Worm (Caenorhabditis elegans): ENCODE measurements around the gene swsn-7.
A peak's percentile ranks its signal among the peaks of the same experiment; 100 is the strongest.

swsn-7 gene

ce11 chrII:8037863-8038262 lies 10.3 kb upstream of the swsn-7 start, which contains the start of gene C08B11.9:
Gene C08B11.9 (minus strand): TSS chrII:8038169.
- TF ChIP-seq tbp1 (GFP tag; optimal IDR thresholded peaks at IDR 0.05) (no peak), athp-1 (tag; optimal IDR thresholded peaks at IDR 0.05) (no peak), ceh-40 (GFP tag; IDR thresholded peaks at IDR 0.05) (no peak), chd-7 (tag; optimal IDR thresholded peaks at IDR 0.05) (peak; percentile 27), K11D2.4 (GFP tag; IDR thresholded peaks at IDR 0.05) (no peak), tlf-1 (GFP tag; optimal IDR thresholded peaks at IDR 0.05) (peak; percentile 20), lin-35 (GFP tag; optimal IDR thresholded peaks at IDR 0.05) (no peak), F49E8.2 (tag; optimal IDR thresholded peaks at IDR 0.05; ENCODE audit: insufficient read depth) (peak; percentile 38), madf-6 (GFP tag; IDR thresholded peaks at IDR 0.05) (peak; percentile 53), dox-1 (GFP tag; IDR thresholded peaks at IDR 0.05) (no peak), madf-10 (tag; optimal IDR thresholded peaks at IDR 0.05) (no peak)

DNA sequence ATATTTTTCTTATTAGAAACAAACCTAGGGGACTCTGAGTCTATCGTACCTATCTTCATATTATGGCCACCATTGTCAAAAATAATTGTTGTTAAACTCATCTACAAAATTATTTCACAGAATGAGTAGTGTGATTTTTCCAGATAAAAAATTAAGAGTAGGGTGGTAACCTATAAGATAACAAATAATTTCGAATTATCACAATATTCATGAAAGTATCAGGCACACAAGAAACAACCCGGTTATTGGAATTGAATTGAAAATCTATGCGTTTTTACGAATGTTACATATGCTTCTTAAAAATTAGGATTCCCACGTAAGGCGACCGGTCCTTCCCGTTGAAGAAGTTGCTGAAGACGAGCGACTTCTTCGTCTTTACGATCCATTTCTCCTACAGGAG lies 9.7 kb upstream of the swsn-7 start, which contains the start of gene arp-6:
Gene arp-6, minus strand, starts transcription at position 101 of the 400 bp plus-strand sequence.
- TF ChIP-seq F55B11.4 (tag; optimal IDR thresholded peaks at IDR 0.05; ENCODE audit: borderline replicate concordance, insufficient read depth) (no peak), mxl-1 (tag; optimal IDR thresholded peaks at IDR 0.05) (no peak), egrh-3 (GFP tag; IDR thresholded peaks at IDR 0.05) (no peak), die-1 (tag; optimal IDR thresholded peaks at IDR 0.05) (no peak), bed-2 (GFP tag; IDR thresholded peaks at IDR 0.05) (no peak), gei-17 (GFP tag; optimal IDR thresholded peaks at IDR 0.05) (no peak), cebp-1 (GFP tag; IDR thresholded peaks at IDR 0.05) (no peak), cebp-1 (tag; optimal IDR thresholded peaks at IDR 0.05) (no peak), zfh-2 (GFP tag; conservative IDR thresholded peaks at IDR 0.05) (no peak), ZK185.1 (tag; optimal IDR thresholded peaks at IDR 0.05; ENCODE audit: poor library complexity, severe bottlenecking) (no peak), madf-10 (tag; optimal IDR thresholded peaks at IDR 0.05) (no peak), Y53F4B.3 (GFP tag; IDR thresholded peaks at IDR 0.05) (no peak), dpl-1 (GFP tag; optimal IDR thresholded peaks at IDR 0.05) (no peak), T07F8.4 (tag; optimal IDR thresholded peaks at IDR 0.05) (no peak), let-526 (GFP tag; IDR thresholded peaks at IDR 0.05) (no peak), ceh-79 (tag; optimal IDR thresholded peaks at IDR 0.05) (no peak), F10E7.11 (tag; optimal IDR thresholded peaks at IDR 0.05) (no peak)

DNA sequence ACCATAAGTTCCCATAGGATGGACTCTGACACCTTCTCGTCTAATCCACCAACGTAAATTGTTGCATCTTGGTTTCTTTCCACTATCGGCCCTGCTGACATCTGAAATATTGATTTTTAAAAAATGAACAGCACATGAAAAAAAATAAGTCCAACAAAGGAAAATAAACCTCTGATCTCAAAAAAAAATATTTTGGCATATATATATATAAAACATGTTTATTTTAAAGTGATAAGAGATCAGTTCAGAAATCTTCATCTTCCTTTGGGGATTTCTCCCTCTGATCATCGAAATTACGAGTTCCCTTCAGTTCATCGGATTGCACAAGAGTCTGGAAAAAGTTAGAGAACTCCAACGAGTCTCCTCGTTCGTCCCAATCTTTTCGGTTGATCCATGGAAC lies 8.1 kb upstream of the swsn-7 start, which contains the start of gene sap-49:
Gene sap-49, minus strand, starts transcription at position 101 of the 400 bp plus-strand sequence.
- TF ChIP-seq T26A5.8 (tag; optimal IDR thresholded peaks at IDR 0.05): no peak
- TF ChIP-seq lin-40 (tag; optimal IDR thresholded peaks at IDR 0.05): no peak
- no peak for TF ChIP-seq attf-5 (GFP tag; optimal IDR thresholded peaks at IDR 0.05)
- no peak for TF ChIP-seq Y56A3A.18 (GFP tag; IDR thresholded peaks at IDR 0.05)
- TF ChIP-seq hmg-1.2 (GFP tag; IDR thresholded peaks at IDR 0.05): no peak
- no peak for TF ChIP-seq ztf-26 (tag; optimal IDR thresholded peaks at IDR 0.05)

DNA sequence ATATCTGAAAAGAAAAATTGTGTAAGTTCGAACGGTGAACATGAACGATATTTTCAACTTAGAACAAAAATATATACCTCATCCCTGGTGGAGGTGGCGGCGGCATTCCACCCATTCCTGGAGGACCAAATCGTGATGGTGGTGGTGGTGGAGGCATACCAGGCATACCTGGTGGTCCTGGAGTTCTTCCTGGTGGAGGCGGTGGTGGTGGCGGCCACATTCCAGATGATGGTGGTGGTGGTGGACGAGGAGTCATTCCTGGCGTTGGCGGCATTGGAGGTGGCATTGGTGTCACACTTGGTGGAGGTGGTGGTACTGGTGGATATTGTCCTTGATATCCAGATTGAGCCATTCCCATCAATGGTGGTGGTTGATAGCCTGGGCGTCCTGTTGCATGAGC lies 7.1 kb upstream of the swsn-7 start:
- TF ChIP-seq egrh-3 (GFP tag; IDR thresholded peaks at IDR 0.05): peak; percentile 7; the same call in 1 of the 2 replicates
- TF ChIP-seq atf-7 (tag; optimal IDR thresholded peaks at IDR 0.05): no peak
- TF ChIP-seq zim-3 (tag; optimal IDR thresholded peaks at IDR 0.05): peak; percentile 7
- TF ChIP-seq zfh-2 (GFP tag; conservative IDR thresholded peaks at IDR 0.05): peak; percentile 74
- no peak for TF ChIP-seq dpff-1 (tag; optimal IDR thresholded peaks at IDR 0.05)
